Worm (Caenorhabditis elegans) whole organism, L4 larva: ENCODE data around the gene sre-51.

Experiments
- aha-1 ChIP-seq: fragments of 150-350 bp; peaks from one replicate; lab custom pipeline; 2014; ENCODE audit warnings: missing biosample characterization, missing genetic modification characterization
- dmd-6 ChIP-seq: fragments of 200-800 bp; sonication (Bioruptor generic); IDR thresholded peaks from 2 replicates; pipeline ENCODE4 v1.3.6; 2022; ENCODE audit warnings: missing genetic modification reagents, missing genetic modification characterization, missing compliant biosample characterization
- hlh-30 ChIP-seq: sonication (generic microtip); optimal IDR thresholded peaks from 2 replicates; lab custom pipeline; 2017; ENCODE audit warnings: antibody characterized with exemption, mild to moderate bottlenecking, missing genetic modification characterization, missing compliant biosample characterization; ENCODE audit not compliant: insufficient read depth
- jun-1 ChIP-seq: fragments of 150-350 bp; optimal IDR thresholded peaks from 2 replicates; lab custom pipeline; 2014; ENCODE audit warnings: missing biosample characterization, missing genetic modification reagents, missing genetic modification characterization
- lin-13 ChIP-seq: fragments of 150-350 bp; optimal IDR thresholded peaks from 2 replicates; lab custom pipeline; 2014; ENCODE audit warnings: missing biosample characterization, missing genetic modification reagents, missing genetic modification characterization
- nhr-76 ChIP-seq: fragments of 150-350 bp; optimal IDR thresholded peaks from 2 replicates; lab custom pipeline; 2014; ENCODE audit warnings: missing biosample characterization, missing genetic modification characterization
- pqm-1 ChIP-seq: sonication (generic microtip); optimal IDR thresholded peaks from 2 replicates; lab custom pipeline; 2017; ENCODE audit warnings: missing biosample characterization, missing genetic modification characterization
- unc-39 ChIP-seq: sonication (generic microtip); optimal IDR thresholded peaks from 2 replicates; lab custom pipeline; 2017; ENCODE audit warnings: missing biosample characterization, missing genetic modification characterization
- ztf-11 ChIP-seq: fragments of 150-350 bp; optimal IDR thresholded peaks from 2 replicates; lab custom pipeline; 2014; ENCODE audit warnings: missing biosample characterization, missing genetic modification characterization

DNA sequence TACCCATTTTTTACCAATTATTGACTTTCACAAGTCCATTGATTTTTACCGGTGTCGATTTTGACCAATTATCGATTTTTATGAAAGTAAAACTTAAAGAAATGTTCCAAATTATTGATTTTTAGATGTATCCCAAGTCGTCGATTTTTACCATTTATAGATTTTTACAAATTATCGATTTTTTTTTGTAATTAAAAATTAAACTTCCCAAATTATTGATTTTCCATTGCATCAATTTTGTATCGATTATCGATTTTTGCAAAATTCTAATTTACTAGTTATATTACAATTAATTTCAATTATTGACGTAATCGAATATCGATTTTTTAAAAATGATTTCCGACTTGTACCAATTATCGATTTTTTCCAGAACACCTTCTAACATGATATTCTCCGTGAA, 8.5 kb upstream of the sre-51 start, which contains the start of gene sre-50:
- TF ChIP-seq dmd-6 (GFP tag; lab: Robert Waterston, UW) (no peak), ztf-11 (tag; lab: Kevin White, UChicago) (no peak), aha-1 (tag; lab: Kevin White, UChicago) (no peak), pqm-1 (tag; lab: Kevin White, UChicago) (no peak), unc-39 (tag; lab: Kevin White, UChicago) (no peak), jun-1 (tag; lab: Kevin White, UChicago) (no peak), hlh-30 (tag; lab: Kevin White, UChicago) (no peak), nhr-76 (tag; lab: Kevin White, UChicago) (no peak), lin-13 (GFP tag; lab: Kevin White, UChicago) (no peak)
